Worm (Caenorhabditis elegans): ENCODE data around the gene F48G7.4.

F48G7.4 gene

ce11 chrV:627585-627984 is 8.3 kb downstream of the F48G7.4 start, which contains the start of gene F48G7.8:
TSS of gene F48G7.8 (minus strand) at chrV:627685.
- TF ChIP-seq fos-1 (tag; optimal IDR thresholded peaks at IDR 0.05): no peak
- TF ChIP-seq nhr-12 (tag; optimal IDR thresholded peaks at IDR 0.05): no peak
- TF ChIP-seq fkh-8 (tag; optimal IDR thresholded peaks at IDR 0.05): no peak
- TF ChIP-seq jun-1 (tag; optimal IDR thresholded peaks at IDR 0.05): no peak
- no peak for TF ChIP-seq nhr-85 (tag)
- no peak for TF ChIP-seq egl-13 (tag; optimal IDR thresholded peaks at IDR 0.05)

- TF ChIP-seq pag-3 (tag; optimal IDR thresholded peaks at IDR 0.05; ENCODE audit: borderline replicate concordance, insufficient read depth): no peak
- no peak for TF ChIP-seq grh-1 (GFP tag; IDR thresholded peaks at IDR 0.05)
- TF ChIP-seq egl-27 (tag; optimal IDR thresholded peaks at IDR 0.05): no peak
- no peak for TF ChIP-seq pqm-1 (tag; optimal IDR thresholded peaks at IDR 0.05)
- no peak for TF ChIP-seq pax-3 (tag; optimal IDR thresholded peaks at IDR 0.05)
- TF ChIP-seq ceh-90 (tag; optimal IDR thresholded peaks at IDR 0.05): no peak
Measured at ce11 chrV:628527-628926, 9.3 kb downstream of the F48G7.4 start, which contains the start of gene F48G7.9. TSS of gene F48G7.9 (minus strand) at chrV:628627.

- TF ChIP-seq isw-1 (GFP tag; IDR thresholded peaks at IDR 0.05) (no peak), lin-35 (GFP tag; optimal IDR thresholded peaks at IDR 0.05) (peak in 1 of 2 experiments; percentile 32), sox-4 (tag; optimal IDR thresholded peaks at IDR 0.05) (no peak), efl-1 (optimal IDR thresholded peaks at IDR 0.05) (peak; percentile 11 to 22), efl-1 (GFP tag; optimal IDR thresholded peaks at IDR 0.05 in 1 of 2) (peak in 1 of 2 experiments; percentile 62), swsn-7 (tag; optimal IDR thresholded peaks at IDR 0.05) (no peak), nhr-20 (tag; optimal IDR thresholded peaks at IDR 0.05) (peak; percentile 29), xbp-1 (tag; optimal IDR thresholded peaks at IDR 0.05) (no peak), snu-23 (GFP tag; optimal IDR thresholded peaks at IDR 0.05) (peak; percentile 30)
Measured at ce11 chrV:631832-632231, 12.6 kb downstream of the F48G7.4 start.

ce11 chrV:634855-635254 is 15.6 kb downstream of the F48G7.4 start, which contains the start of gene F48G7.10:
TSS of gene F48G7.10 (minus strand) at chrV:634955.
- TF ChIP-seq zag-1 (tag; optimal IDR thresholded peaks at IDR 0.05) (no peak), nhr-85 (tag) (peak; percentile 58)

- TF ChIP-seq C16A3.4 (tag; optimal IDR thresholded peaks at IDR 0.05): peak; percentile 27
- no peak for TF ChIP-seq grh-1 (GFP tag; IDR thresholded peaks at IDR 0.05)
- TF ChIP-seq blmp-1 (tag; optimal IDR thresholded peaks at IDR 0.05): peak; percentile 35
- TF ChIP-seq zip-4 (GFP tag; optimal IDR thresholded peaks at IDR 0.05): no peak
- no peak for TF ChIP-seq efl-3 (GFP tag; optimal IDR thresholded peaks at IDR 0.05)
- peak; percentile 66 for TF ChIP-seq snpc-4 (tag; optimal IDR thresholded peaks at IDR 0.05)
- TF ChIP-seq alr-1 (tag; optimal IDR thresholded peaks at IDR 0.05; ENCODE audit: borderline replicate concordance): no peak
- no peak for TF ChIP-seq ceh-63 (GFP tag; optimal IDR thresholded peaks at IDR 0.05)
- TF ChIP-seq egl-27 (tag; optimal IDR thresholded peaks at IDR 0.05): no peak
- TF ChIP-seq unc-98 (GFP tag; IDR thresholded peaks at IDR 0.05): no peak
- no peak for TF ChIP-seq nhr-11 (tag; optimal IDR thresholded peaks at IDR 0.05)
- TF ChIP-seq nhr-28 (tag; optimal IDR thresholded peaks at IDR 0.05): no peak
- TF ChIP-seq pax-3 (tag; optimal IDR thresholded peaks at IDR 0.05): no peak
- TF ChIP-seq irx-1 (tag; optimal IDR thresholded peaks at IDR 0.05): no peak
- no peak for TF ChIP-seq nhr-19 (GFP tag; conservative IDR thresholded peaks at IDR 0.05)
- no peak for TF ChIP-seq sup-37 (GFP tag; optimal IDR thresholded peaks at IDR 0.05)
- TF ChIP-seq nhr-71 (tag; optimal IDR thresholded peaks at IDR 0.05): peak; percentile 27
- no peak for TF ChIP-seq nhr-84 (tag; optimal IDR thresholded peaks at IDR 0.05)
- peak in 1 of 2 experiments; percentile 47 for TF ChIP-seq mdl-1 (tag; optimal IDR thresholded peaks at IDR 0.05)
- TF ChIP-seq elt-3 (tag; optimal IDR thresholded peaks at IDR 0.05): peak in 1 of 6 experiments; percentile 8
- TF ChIP-seq unc-30 (tag; optimal IDR thresholded peaks at IDR 0.05): no peak
- TF ChIP-seq rnt-1 (tag; optimal IDR thresholded peaks at IDR 0.05): no peak
- TF ChIP-seq lsy-2 (tag; optimal IDR thresholded peaks at IDR 0.05): peak in 1 of 2 experiments; percentile 10
- no peak for TF ChIP-seq nhr-12 (tag; optimal IDR thresholded peaks at IDR 0.05)
- no peak for TF ChIP-seq ceh-90 (tag; optimal IDR thresholded peaks at IDR 0.05)
- no peak for TF ChIP-seq lin-13 (GFP tag; optimal IDR thresholded peaks at IDR 0.05)
- TF ChIP-seq nhr-237 (tag; optimal IDR thresholded peaks at IDR 0.05): no peak
- no peak for TF ChIP-seq mab-9 (GFP tag; IDR thresholded peaks at IDR 0.05)
- TF ChIP-seq nhr-90 (tag; optimal IDR thresholded peaks at IDR 0.05; ENCODE audit: poor library complexity): peak; percentile 0
Measured at ce11 chrV:635630-636029, 16.4 kb downstream of the F48G7.4 start.

Measured in whole organism, L1 larva.